Worm (Caenorhabditis elegans): ENCODE measurements around the gene T01D1.3.

- no peak for TF ChIP-seq pha-4 (tag; optimal IDR thresholded peaks at IDR 0.05)
- TF ChIP-seq snpc-4 (tag; optimal IDR thresholded peaks at IDR 0.05): no peak
- no peak for TF ChIP-seq ceh-82 (tag; optimal IDR thresholded peaks at IDR 0.05)
- no peak for TF ChIP-seq pqm-1 (tag; optimal IDR thresholded peaks at IDR 0.05)
- no peak for TF ChIP-seq sea-2 (GFP tag; optimal IDR thresholded peaks at IDR 0.05)
- TF ChIP-seq lin-39 (tag; optimal IDR thresholded peaks at IDR 0.05): no peak
- TF ChIP-seq nfya-1 (tag; optimal IDR thresholded peaks at IDR 0.05; ENCODE audit: insufficient read depth): no peak
- peak; percentile 3 for TF ChIP-seq nhr-11 (tag; optimal IDR thresholded peaks at IDR 0.05)
- no peak for TF ChIP-seq mdl-1 (tag; optimal IDR thresholded peaks at IDR 0.05)
- no peak for TF ChIP-seq nhr-23 (tag; optimal IDR thresholded peaks at IDR 0.05)
- TF ChIP-seq unc-62 (GFP tag; optimal IDR thresholded peaks at IDR 0.05): no peak
- no peak for TF ChIP-seq lin-15B (tag; optimal IDR thresholded peaks at IDR 0.05)
- no peak for TF ChIP-seq zag-1 (tag; optimal IDR thresholded peaks at IDR 0.05)
Observed at ce11 chrII:161275-161674, 14.5 kb downstream of the T01D1.3 start.

All from whole organism, L3 larva.